Worm (Caenorhabditis elegans) whole organism, L4/young adult: Measurements from ENCODE around the gene F47E1.4.

Experiments used
- W03F9.2 ChIP-seq: fragments of 150-350 bp; optimal IDR thresholded peaks from 2 replicates; lab custom pipeline; 2014; ENCODE audit warnings: missing biosample characterization, missing genetic modification characterization
- dao-5 ChIP-seq: sonication (generic microtip); optimal IDR thresholded peaks from 2 replicates; lab custom pipeline; 2016; ENCODE audit warnings: missing genotype, missing genetic modification characterization, moderate library complexity, missing compliant biosample characterization
- him-1 ChIP-seq: sonication (generic microtip); optimal IDR thresholded peaks from 2 replicates; lab custom pipeline; 2016; ENCODE audit warnings: missing genotype, missing genetic modification reagents, missing genetic modification characterization, missing compliant biosample characterization

DNA sequence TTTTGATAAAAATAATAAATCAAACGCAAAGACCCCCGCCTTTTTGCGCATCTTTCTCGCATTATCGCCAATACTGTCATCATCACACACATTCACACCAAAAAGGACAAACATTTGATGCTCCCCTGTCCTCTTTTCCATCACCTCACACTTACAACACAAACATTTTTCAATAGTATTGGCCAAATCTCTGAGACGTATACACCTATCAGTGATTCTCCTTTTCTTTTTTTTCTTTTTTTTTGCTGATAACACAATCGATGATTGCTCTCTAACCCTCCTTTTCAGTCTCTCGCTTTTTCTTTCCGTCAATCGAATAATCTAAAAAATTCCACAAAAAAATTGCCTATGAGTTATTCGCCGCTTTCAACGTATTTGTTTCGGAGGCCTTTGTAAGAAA, 34.2 kb downstream of the F47E1.4 start:
- TF ChIP-seq him-1 (tag; lab: Kevin White, UChicago) (no peak), W03F9.2 (tag; lab: Kevin White, UChicago) (no peak), dao-5 (tag; lab: Kevin White, UChicago) (no peak)
